Worm (Caenorhabditis elegans) whole organism, late embryonic: ENCODE results near the gene F52B11.5.

ENCODE experiments used
- F13H6.1 ChIP-seq: sonication (generic microtip); optimal IDR thresholded peaks from 2 replicates; lab custom pipeline; 2016; ENCODE audit warnings: missing genetic modification characterization, missing compliant biosample characterization
- K02D7.2 ChIP-seq: sonication (generic microtip); optimal IDR thresholded peaks from 2 replicates; lab custom pipeline; 2017; ENCODE audit warnings: mild to moderate bottlenecking, missing genetic modification characterization, missing compliant biosample characterization
- K09A11.1 ChIP-seq: sonication (generic microtip); optimal IDR thresholded peaks from 2 replicates; lab custom pipeline; 2017; ENCODE audit warnings: antibody characterized with exemption, mild to moderate bottlenecking, missing genetic modification characterization, missing compliant biosample characterization; ENCODE audit not compliant: insufficient read depth
- Y22D7AL.16 ChIP-seq: sonication (generic microtip); optimal IDR thresholded peaks from 2 replicates; lab custom pipeline; 2016; ENCODE audit warnings: missing genetic modification characterization, missing compliant biosample characterization
- ahr-1 ChIP-seq: sonication (generic microtip); optimal IDR thresholded peaks from 2 replicates; lab custom pipeline; 2016; ENCODE audit warnings: missing genetic modification characterization, missing compliant biosample characterization
- ceh-22 ChIP-seq: sonication (generic microtip); optimal IDR thresholded peaks from 2 replicates; lab custom pipeline; 2017; ENCODE audit warnings: missing biosample characterization, missing genetic modification characterization
- ceh-24 ChIP-seq: sonication (generic microtip); optimal IDR thresholded peaks from 2 replicates; lab custom pipeline; 2016; ENCODE audit warnings: mild to moderate bottlenecking, missing genetic modification characterization, missing compliant biosample characterization
- ceh-31 ChIP-seq: sonication (generic microtip); optimal IDR thresholded peaks from 2 replicates; lab custom pipeline; 2016; ENCODE audit warnings: missing genetic modification characterization, missing compliant biosample characterization
- ceh-45 ChIP-seq: fragments of 200-800 bp; sonication (Bioruptor generic); IDR thresholded peaks from 2 replicates; pipeline ENCODE4 v1.3.6; 2022; ENCODE audit warnings: missing genetic modification reagents, missing genetic modification characterization, missing compliant biosample characterization
- ceh-48 ChIP-seq: sonication (generic microtip); optimal IDR thresholded peaks from 2 replicates; lab custom pipeline; 2016; ENCODE audit warnings: missing genetic modification characterization, inconsistent platforms, missing compliant biosample characterization
- ceh-6 ChIP-seq: fragments of 200-800 bp; sonication (Bioruptor generic); optimal IDR thresholded peaks from 2 replicates; lab custom pipeline; 2018; ENCODE audit warnings: mild to moderate bottlenecking, missing genetic modification characterization, missing compliant biosample characterization
- ceh-9 ChIP-seq: sonication (generic microtip); optimal IDR thresholded peaks from 2 replicates; lab custom pipeline; 2016; ENCODE audit warnings: mild to moderate bottlenecking, missing genetic modification characterization, inconsistent platforms, missing compliant biosample characterization
- dmd-4 ChIP-seq: sonication (generic microtip); optimal IDR thresholded peaks from 2 replicates; lab custom pipeline; 2016; ENCODE audit warnings: borderline replicate concordance, missing genetic modification characterization, missing compliant biosample characterization
- dve-1 ChIP-seq: sonication (generic microtip); optimal IDR thresholded peaks from 2 replicates; lab custom pipeline; 2017; ENCODE audit warnings: antibody characterized with exemption, mild to moderate bottlenecking, missing genetic modification characterization, missing compliant biosample characterization
- elt-2 ChIP-seq: sonication (generic microtip); optimal IDR thresholded peaks from 2 replicates; lab custom pipeline; 2016; ENCODE audit warnings: missing genetic modification reagents, missing genetic modification characterization, missing compliant biosample characterization
- eyg-1 ChIP-seq: sonication (generic microtip); optimal IDR thresholded peaks from 2 replicates; lab custom pipeline; 2016; ENCODE audit warnings: missing genotype, missing genetic modification characterization, missing compliant biosample characterization
- fax-1 ChIP-seq: sonication (generic microtip); optimal IDR thresholded peaks from 2 replicates; lab custom pipeline; 2016; ENCODE audit warnings: missing genotype, missing genetic modification characterization, missing compliant biosample characterization
- hlh-6 ChIP-seq: sonication (generic microtip); optimal IDR thresholded peaks from 2 replicates; lab custom pipeline; 2016; ENCODE audit warnings: missing genotype, missing genetic modification characterization, missing compliant biosample characterization
- hlh-8 ChIP-seq: sonication (generic microtip); optimal IDR thresholded peaks from 2 replicates; lab custom pipeline; 2016; ENCODE audit warnings: missing genotype, missing genetic modification characterization, missing compliant biosample characterization
- lim-6 ChIP-seq: sonication (generic microtip); optimal IDR thresholded peaks from 2 replicates; lab custom pipeline; 2016; ENCODE audit warnings: missing genetic modification characterization, missing compliant biosample characterization
- lin-11 ChIP-seq: fragments of 200-800 bp; sonication (Bioruptor generic); optimal IDR thresholded peaks from 2 replicates; lab custom pipeline; 2018; ENCODE audit warnings: mild to moderate bottlenecking, missing genetic modification characterization, missing compliant biosample characterization
- madf-2 ChIP-seq: sonication (generic microtip); optimal IDR thresholded peaks from 2 replicates; lab custom pipeline; 2017; ENCODE audit warnings: missing genetic modification characterization, missing compliant biosample characterization
- nfya-1 ChIP-seq: sonication (generic microtip); optimal IDR thresholded peaks from 2 replicates; lab custom pipeline; 2017; ENCODE audit warnings: missing genetic modification characterization, mild to moderate bottlenecking, missing compliant biosample characterization, antibody characterized with exemption, moderate library complexity
- nhr-232 ChIP-seq: sonication (generic microtip); optimal IDR thresholded peaks from 2 replicates; lab custom pipeline; 2016; ENCODE audit warnings: missing genetic modification characterization, missing compliant biosample characterization
- npax-4 ChIP-seq: sonication (generic microtip); optimal IDR thresholded peaks from 2 replicates; lab custom pipeline; 2016; ENCODE audit warnings: missing genetic modification characterization, missing compliant biosample characterization
- odd-2 ChIP-seq: sonication (generic microtip); optimal IDR thresholded peaks from 2 replicates; lab custom pipeline; 2017; ENCODE audit warnings: antibody characterized with exemption, mild to moderate bottlenecking, missing genetic modification characterization, missing compliant biosample characterization
- pag-3 ChIP-seq: sonication (generic microtip); optimal IDR thresholded peaks from 2 replicates; lab custom pipeline; 2016; ENCODE audit warnings: missing compliant biosample characterization, missing genetic modification characterization, borderline replicate concordance
- pat-9 ChIP-seq: fragments of 200-800 bp; sonication (Bioruptor generic); optimal IDR thresholded peaks from 2 replicates; lab custom pipeline; 2018; ENCODE audit warnings: mild to moderate bottlenecking, missing genetic modification characterization, moderate library complexity, missing compliant biosample characterization
- pax-1 ChIP-seq: fragments of 150-350 bp; optimal IDR thresholded peaks from 2 replicates; lab custom pipeline; 2014; ENCODE audit warnings: missing biosample characterization, missing genetic modification characterization
- pha-2 ChIP-seq: sonication (generic microtip); optimal IDR thresholded peaks from 2 replicates; lab custom pipeline; 2017; ENCODE audit warnings: mild to moderate bottlenecking, missing genetic modification characterization, missing compliant biosample characterization
- pha-4 ChIP-seq: fragments of 150-350 bp; optimal IDR thresholded peaks from 2 replicates; lab custom pipeline; 2018; ENCODE audit warnings: missing biosample characterization, missing genetic modification reagents, missing genetic modification characterization
- pqm-1 ChIP-seq: sonication (generic microtip); optimal IDR thresholded peaks from 2 replicates; lab custom pipeline; 2016; ENCODE audit warnings: missing genetic modification characterization, missing compliant biosample characterization
- pros-1 ChIP-seq: fragments of 150-350 bp; optimal IDR thresholded peaks from 2 replicates; lab custom pipeline; 2014; ENCODE audit warnings: missing biosample characterization, missing genetic modification reagents, missing genetic modification characterization
- ref-2 ChIP-seq: sonication (generic microtip); optimal IDR thresholded peaks from 2 replicates; lab custom pipeline; 2016; ENCODE audit warnings: missing genetic modification characterization, missing compliant biosample characterization
- sox-2 ChIP-seq: fragments of 200-800 bp; sonication (Bioruptor generic); IDR thresholded peaks from 2 replicates; pipeline ENCODE4 v1.3.6; 2022; ENCODE audit warnings: missing genetic modification reagents, missing genetic modification characterization, missing compliant biosample characterization
- syd-9 ChIP-seq: sonication (generic microtip); optimal IDR thresholded peaks from 2 replicates; lab custom pipeline; 2016; ENCODE audit warnings: mild to moderate bottlenecking, missing genetic modification characterization, moderate library complexity, missing compliant biosample characterization
- ttx-3 ChIP-seq: sonication (generic microtip); optimal IDR thresholded peaks from 2 replicates; lab custom pipeline; 2016; ENCODE audit warnings: missing genetic modification reagents, missing genetic modification characterization, missing compliant biosample characterization
- unc-42 ChIP-seq: sonication (generic microtip); optimal IDR thresholded peaks from 2 replicates; lab custom pipeline; 2016; ENCODE audit warnings: missing genotype, missing genetic modification characterization, missing compliant biosample characterization
- unc-55 ChIP-seq: sonication (generic microtip); optimal IDR thresholded peaks from 2 replicates; lab custom pipeline; 2017; ENCODE audit warnings: missing biosample characterization, missing genetic modification reagents, missing genetic modification characterization
- zip-5 ChIP-seq: sonication (generic microtip); optimal IDR thresholded peaks from 2 replicates; lab custom pipeline; 2016; ENCODE audit warnings: missing genetic modification characterization, missing compliant biosample characterization
- ztf-16 ChIP-seq: sonication (generic microtip); optimal IDR thresholded peaks from 2 replicates; lab custom pipeline; 2017; ENCODE audit warnings: missing genetic modification characterization, missing compliant biosample characterization

The F52B11.5 gene

ce11 chrIV:14133400-14133799 lies 30.4 kb upstream of the F52B11.5 start:
- TF ChIP-seq dve-1 (tag; lab: Kevin White, UChicago) (no peak), ceh-22 (no peak), pros-1 (tag; lab: Kevin White, UChicago) (no peak), pha-4 (no peak), npax-4 (no peak), pat-9 (tag; lab: Kevin White, UChicago) (no peak), ceh-45 (GFP tag; lab: Robert Waterston, UW) (no peak), ztf-16 (no peak), nhr-232 (tag; lab: Kevin White, UChicago) (no peak), fax-1 (no peak), unc-55 (no peak), ceh-48 (no peak), ref-2 (tag; lab: Kevin White, UChicago) (no peak), ceh-24 (no peak), F13H6.1 (no peak), odd-2 (no peak), pqm-1 (no peak), lim-6 (tag; lab: Kevin White, UChicago) (no peak), syd-9 (tag; lab: Kevin White, UChicago) (no peak)

- TF ChIP-seq F13H6.1 (no peak), zip-5 (no peak), dve-1 (tag; lab: Kevin White, UChicago) (no peak), ceh-6 (GFP tag; lab: Kevin White, UChicago) (no peak), pha-2 (no peak), madf-2 (tag; lab: Kevin White, UChicago) (no peak), elt-2 (tag; lab: Kevin White, UChicago) (no peak), nfya-1 (tag; lab: Kevin White, UChicago) (no peak), hlh-6 (no peak), unc-42 (tag; lab: Kevin White, UChicago) (no peak), lin-11 (tag; lab: Kevin White, UChicago) (no peak), K02D7.2 (tag; lab: Kevin White, UChicago) (no peak), ttx-3 (no peak), sox-2 (GFP tag; lab: Robert Waterston, UW) (no peak), ceh-45 (GFP tag; lab: Robert Waterston, UW) (no peak), Y22D7AL.16 (tag; lab: Kevin White, UChicago) (no peak), hlh-8 (tag; lab: Kevin White, UChicago) (no peak), ceh-9 (tag; lab: Kevin White, UChicago) (no peak)
- TF ChIP-seq, all 69 proteins: peak for 0
These were observed 28.7 kb upstream of the F52B11.5 start, which contains the start of gene srz-59 for ce11 chrIV:14131770-14132169. TSS of gene srz-59 (plus strand) at chrIV:14132070.

ce11 chrIV:14129091-14129490 lies 26.1 kb upstream of the F52B11.5 start, which contains the start of gene srz-42:
TSS of gene srz-42 (plus strand) at chrIV:14129391.
- TF ChIP-seq ceh-22, result no peak
- no peak for TF ChIP-seq dmd-4 (tag; lab: Kevin White, UChicago)
- TF ChIP-seq lin-11 (tag; lab: Kevin White, UChicago), result no peak
- TF ChIP-seq pag-3 (tag; lab: Kevin White, UChicago), result no peak
- no peak for TF ChIP-seq unc-55
- no peak for TF ChIP-seq eyg-1 (tag; lab: Kevin White, UChicago)
- no peak for TF ChIP-seq Y22D7AL.16 (tag; lab: Kevin White, UChicago)
- TF ChIP-seq K09A11.1 (tag; lab: Kevin White, UChicago), result no peak
- TF ChIP-seq ceh-31, result no peak
- TF ChIP-seq zip-5, result no peak
- TF ChIP-seq hlh-8 (tag; lab: Kevin White, UChicago), result no peak
- TF ChIP-seq hlh-6, result no peak
- no peak for TF ChIP-seq pax-1 (tag; lab: Kevin White, UChicago)
- TF ChIP-seq ahr-1 (tag; lab: Kevin White, UChicago), result no peak
- no peak for TF ChIP-seq ceh-6 (GFP tag; lab: Kevin White, UChicago)
- no peak for TF ChIP-seq sox-2 (GFP tag; lab: Robert Waterston, UW)
